Fruit fly (Drosophila melanogaster): ENCODE measurements around the gene CG42812.
A peak's percentile ranks its signal among the peaks of the same experiment; 100 is the strongest.

CG42812 gene

DNA sequence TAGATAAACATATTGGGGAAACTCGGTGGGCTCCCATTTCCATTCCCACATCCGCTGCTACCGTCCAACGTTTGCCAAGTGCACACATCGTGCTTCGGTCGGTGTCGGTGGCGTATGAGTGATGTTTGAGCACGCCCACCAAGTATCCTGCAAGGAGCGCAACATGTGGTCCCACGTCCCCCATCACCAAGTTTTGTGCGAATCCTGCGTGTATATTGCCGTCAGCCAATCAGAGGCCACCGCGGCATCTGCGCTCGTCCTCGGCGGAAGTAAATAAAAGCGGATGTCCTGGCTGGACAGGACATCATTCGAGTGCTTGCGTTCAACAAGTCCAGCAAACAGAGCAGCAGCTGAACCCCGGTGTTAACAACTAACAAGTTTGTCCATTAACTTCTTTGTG lies 26.7 kb downstream of the CG42812 start, which contains the start of gene Ms:
Ms (plus strand) TSS at position 301 of the 400 bp plus-strand sequence.
- TF ChIP-seq psq (GFP tag; optimal IDR thresholded peaks at IDR 0.05), result no peak
- TF ChIP-seq foxo (GFP tag; optimal IDR thresholded peaks at IDR 0.05), result no peak
- TF ChIP-seq Sp1 (GFP tag; optimal IDR thresholded peaks at IDR 0.05), result no peak
- TF ChIP-seq Dif (GFP tag; optimal IDR thresholded peaks at IDR 0.05; ENCODE audit: partially characterized antibody), result no peak

dm6 chr3R:24336622-24337021 lies 31.3 kb downstream of the CG42812 start, which contains the start of gene CG6432:
Gene CG6432, plus strand, starts transcription at chr3R:24336922.
- TF ChIP-seq Mio (GFP tag; optimal IDR thresholded peaks at IDR 0.05) (no peak), OdsH (GFP tag; optimal IDR thresholded peaks at IDR 0.05) (no peak), dsf (GFP tag; optimal IDR thresholded peaks at IDR 0.05; ENCODE audit: borderline replicate concordance) (no peak), CrebA (GFP tag; optimal IDR thresholded peaks at IDR 0.05; ENCODE audit: borderline replicate concordance) (no peak), GATAd (GFP tag; optimal IDR thresholded peaks at IDR 0.05) (no peak), CG32264 (GFP tag; optimal IDR thresholded peaks at IDR 0.05) (no peak), ey (GFP tag; optimal IDR thresholded peaks at IDR 0.05) (no peak), sage (GFP tag; optimal IDR thresholded peaks at IDR 0.05) (no peak), woc (GFP tag; optimal IDR thresholded peaks at IDR 0.05) (no peak), sv (GFP tag; optimal IDR thresholded peaks at IDR 0.05) (no peak), Dfd (GFP tag; optimal IDR thresholded peaks at IDR 0.05) (no peak), Myc (optimal IDR thresholded peaks at IDR 0.05) (no peak), Hnf4 (GFP tag; optimal IDR thresholded peaks at IDR 0.05) (no peak), usp (GFP tag; optimal IDR thresholded peaks at IDR 0.05) (no peak), foxo (GFP tag; optimal IDR thresholded peaks at IDR 0.05) (no peak), psq (GFP tag; optimal IDR thresholded peaks at IDR 0.05) (no peak), Hr83 (GFP tag; optimal IDR thresholded peaks at IDR 0.05; ENCODE audit: poor library complexity, severe bottlenecking) (no peak), N (GFP tag; optimal IDR thresholded peaks at IDR 0.05) (no peak), rgr (GFP tag; optimal IDR thresholded peaks at IDR 0.05) (no peak), Abd-B (GFP tag; optimal IDR thresholded peaks at IDR 0.05) (no peak)

DNA sequence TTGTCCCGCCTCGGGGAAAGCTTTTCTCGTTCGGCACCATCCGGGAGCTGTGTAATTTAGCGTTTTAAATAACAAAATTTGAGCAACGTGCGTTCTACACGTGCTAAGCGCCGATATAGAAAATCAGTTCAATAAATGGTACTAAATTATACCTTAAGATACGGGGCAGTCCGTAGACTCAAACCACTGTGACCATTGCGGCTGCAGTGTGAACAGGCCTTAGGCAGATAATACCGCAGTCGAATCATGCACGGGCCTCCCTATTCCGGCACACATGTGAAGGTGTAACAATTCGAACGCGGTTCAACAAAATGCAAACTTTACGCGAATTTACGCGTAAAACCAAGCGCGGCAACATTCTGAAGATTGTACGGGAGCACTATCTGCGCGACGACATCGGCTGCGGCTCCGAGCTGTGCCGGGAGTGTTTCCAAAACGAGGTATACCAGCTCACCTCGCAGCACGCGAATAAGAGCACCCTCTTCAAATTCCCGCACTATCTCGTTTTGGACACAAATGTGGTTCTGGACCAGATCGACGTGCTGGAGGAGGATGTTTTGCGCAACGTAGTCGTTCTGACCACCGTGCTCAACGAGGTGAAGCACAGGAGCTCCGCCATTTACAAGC lies 34.7 kb downstream of the CG42812 start, which contains the start of the genes Rrp5 and Dis3:
Rrp5 (minus strand) TSS at position 135 of the 627 bp plus-strand sequence.
Dis3 (plus strand) TSS at position 252 of the 627 bp plus-strand sequence.
- no peak for TF ChIP-seq h (GFP tag; optimal IDR thresholded peaks at IDR 0.05)
- TF ChIP-seq dl (GFP tag; optimal IDR thresholded peaks at IDR 0.05; ENCODE audit: insufficient read depth in 1 of 2, partially characterized antibody in 2 of 2), result peak in 1 of 2 experiments; percentile 16
- peak; percentile 99 for TF ChIP-seq Vsx2 (GFP tag; optimal IDR thresholded peaks at IDR 0.05; ENCODE audit: partially characterized antibody)
- no peak for TF ChIP-seq brk (GFP tag; optimal IDR thresholded peaks at IDR 0.05)
- no peak for TF ChIP-seq rgr (GFP tag; optimal IDR thresholded peaks at IDR 0.05)
- TF ChIP-seq Hr78 (GFP tag; optimal IDR thresholded peaks at IDR 0.05), result no peak
- TF ChIP-seq Myc (optimal IDR thresholded peaks at IDR 0.05), result peak; percentile 68
- peak; percentile 97 for TF ChIP-seq Dif (GFP tag; optimal IDR thresholded peaks at IDR 0.05; ENCODE audit: partially characterized antibody)
- TF ChIP-seq N (GFP tag; optimal IDR thresholded peaks at IDR 0.05), result no peak

dm6 chr3R:24320342-24320711 lies 47.6 kb downstream of the CG42812 start:
- TF ChIP-seq CG9705 (GFP tag; optimal IDR thresholded peaks at IDR 0.05) (no peak), foxo (GFP tag; optimal IDR thresholded peaks at IDR 0.05) (no peak), Vsx2 (GFP tag; optimal IDR thresholded peaks at IDR 0.05; ENCODE audit: partially characterized antibody) (peak; percentile 96)

DNA sequence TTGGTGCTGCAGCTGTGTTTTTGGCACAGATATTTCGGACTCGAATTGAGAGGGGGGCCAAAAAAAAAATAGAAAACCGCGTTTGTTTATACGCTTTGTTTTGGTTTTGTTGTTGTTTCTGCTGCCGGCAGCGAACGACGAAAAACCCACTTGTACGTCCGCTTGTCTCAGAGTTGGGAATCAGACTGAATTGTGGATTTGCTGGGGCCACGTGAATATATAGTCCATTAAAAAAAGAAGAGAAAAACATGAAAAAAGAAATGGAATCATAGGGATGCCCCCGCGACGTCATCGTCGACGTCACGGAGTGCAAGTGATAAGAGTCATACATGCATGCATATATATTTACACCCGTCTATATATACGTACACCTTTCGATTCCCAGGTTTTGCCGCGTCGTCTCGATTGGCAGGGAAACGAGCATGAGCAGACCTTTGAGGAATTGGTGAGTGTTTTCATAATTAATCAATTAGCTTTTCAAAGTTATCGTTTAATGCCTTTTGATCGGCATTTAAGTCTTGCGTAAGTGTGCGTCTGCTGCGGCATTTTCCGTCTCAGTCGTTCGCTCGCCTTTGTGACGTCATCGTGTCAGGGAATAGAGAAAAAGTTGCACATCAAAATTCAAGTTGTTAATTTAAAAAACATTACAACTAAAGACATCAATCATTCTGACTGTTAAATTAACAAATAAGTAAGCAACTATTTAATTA lies 48.2 kb downstream of the CG42812 start:
- TF ChIP-seq Rel (GFP tag; optimal IDR thresholded peaks at IDR 0.05), result no peak
- peak; percentile 87 for TF ChIP-seq Rel (tag; optimal IDR thresholded peaks at IDR 0.05)
- no peak for TF ChIP-seq fru (GFP tag; optimal IDR thresholded peaks at IDR 0.05)
